Fruit fly (Drosophila melanogaster) whole organism, embryonic: ENCODE measurements around the gene CG42366.
A peak's percentile ranks its signal among the peaks of the same experiment; 100 is the strongest.

ENCODE experiments used
- Abd-B ChIP-seq: fragments of 200-800 bp; sonication (Bioruptor generic); optimal IDR thresholded peaks from 2 replicates; lab custom pipeline; 2018; ENCODE audit warnings: missing biosample characterization, mild to moderate bottlenecking, missing genetic modification characterization, moderate library complexity
- CG10321 ChIP-seq: fragments of 200-800 bp; sonication (Bioruptor generic); IDR thresholded peaks from 2 replicates; pipeline ENCODE4 v1.3.6; 2022; ENCODE audit warnings: missing biosample characterization, missing genetic modification characterization
- CG11093 ChIP-seq: fragments of 200-800 bp; sonication (Bioruptor generic); IDR thresholded peaks from 3 replicates; pipeline ENCODE4 v1.3.6; 2022; ENCODE audit warnings: missing biosample characterization, missing genetic modification characterization
- CG11456 ChIP-seq: fragments of 200-800 bp; sonication (Bioruptor generic); IDR thresholded peaks from 3 replicates; pipeline ENCODE4 v1.3.6; 2022; ENCODE audit warnings: missing biosample characterization, missing genetic modification characterization
- CG13287 ChIP-seq: fragments of 200-800 bp; sonication (Bioruptor generic); IDR thresholded peaks from 2 replicates; pipeline ENCODE4 v1.3.6; 2022; ENCODE audit warnings: missing biosample characterization, missing genetic modification characterization; ENCODE audit not compliant: partially characterized antibody
- CG13424 ChIP-seq: fragments of 200-800 bp; sonication (Bioruptor generic); optimal IDR thresholded peaks from 2 replicates; lab custom pipeline; 2019; ENCODE audit warnings: missing biosample characterization, mild to moderate bottlenecking, missing genetic modification characterization, moderate library complexity
- CG1603 ChIP-seq: fragments of 200-800 bp; sonication (Bioruptor generic); optimal IDR thresholded peaks from 2 replicates; lab custom pipeline; 2019; ENCODE audit warnings: missing biosample characterization, mild to moderate bottlenecking, missing genetic modification characterization, moderate library complexity
- CG17328 ChIP-seq: fragments of 200-800 bp; sonication (Bioruptor generic); IDR thresholded peaks from 2 replicates; pipeline ENCODE4 v1.3.6; 2022; ENCODE audit warnings: missing biosample characterization, missing genetic modification characterization
- CG17829 ChIP-seq: fragments of 200-800 bp; optimal IDR thresholded peaks from 2 replicates; lab custom pipeline; 2019; ENCODE audit warnings: missing biosample characterization, mild to moderate bottlenecking, missing genetic modification characterization, moderate library complexity
- CG18619 ChIP-seq: fragments of 200-800 bp; sonication (Bioruptor generic); optimal IDR thresholded peaks from 3 replicates; lab custom pipeline; 2017; ENCODE audit warnings: missing biosample characterization, mild to moderate bottlenecking, missing genetic modification characterization
- CG2202 ChIP-seq: fragments of 200-800 bp; sonication (Bioruptor generic); optimal IDR thresholded peaks from 2 replicates; lab custom pipeline; 2018; ENCODE audit warnings: missing biosample characterization, mild to moderate bottlenecking, missing genetic modification characterization
- CG32772 ChIP-seq: fragments of 200-800 bp; sonication (Bioruptor generic); IDR thresholded peaks from 2 replicates; pipeline ENCODE4 v1.3.6; 2022; ENCODE audit warnings: missing biosample characterization, missing genetic modification characterization
- CG3726 ChIP-seq: fragments of 200-800 bp; sonication (Bioruptor generic); IDR thresholded peaks from 3 replicates; pipeline ENCODE4, ENCODE4 v1.3.6; 2022; ENCODE audit warnings: missing biosample characterization, missing genetic modification characterization
- CG6765 ChIP-seq: fragments of 200-800 bp; sonication (Bioruptor generic); optimal IDR thresholded peaks from 3 replicates; lab custom pipeline; 2017; ENCODE audit warnings: missing biosample characterization, mild to moderate bottlenecking, missing genetic modification characterization
- CG6813 ChIP-seq: fragments of 200-800 bp; sonication (Bioruptor generic); optimal IDR thresholded peaks from 2 replicates; lab custom pipeline; 2017; ENCODE audit warnings: missing biosample characterization, missing genetic modification characterization, mild to moderate bottlenecking, moderate library complexity, missing genetic modification reagents
- CG7963 ChIP-seq: fragments of 200-800 bp; sonication (Bioruptor generic); IDR thresholded peaks from 3 replicates; pipeline ENCODE4 v1.3.6; 2022; ENCODE audit warnings: missing biosample characterization, missing genetic modification characterization; ENCODE audit not compliant: partially characterized antibody
- CG7987 ChIP-seq: fragments of 200-800 bp; sonication (Bioruptor generic); optimal IDR thresholded peaks from 2 replicates; lab custom pipeline; 2018; ENCODE audit warnings: missing biosample characterization, mild to moderate bottlenecking, missing genetic modification characterization, moderate library complexity
- CG8478 ChIP-seq: fragments of >200 bp; optimal IDR thresholded peaks from 2 replicates; lab custom pipeline; 2018
- CG9797 ChIP-seq: fragments of 200-800 bp; sonication (Bioruptor generic); optimal IDR thresholded peaks from 3 replicates; lab custom pipeline; 2018; ENCODE audit warnings: missing biosample characterization, mild to moderate bottlenecking, missing genetic modification characterization
- CHES-1-like ChIP-seq: fragments of 200-800 bp; sonication (Bioruptor generic); optimal IDR thresholded peaks from 2 replicates; lab custom pipeline; 2016; ENCODE audit warnings: missing biosample characterization, missing genetic modification characterization
- D19B ChIP-seq: fragments of 200-800 bp; sonication (Bioruptor generic); optimal IDR thresholded peaks from 2 replicates; lab custom pipeline; 2017; ENCODE audit warnings: missing biosample characterization, mild to moderate bottlenecking, missing genetic modification characterization
- Eip74EF ChIP-seq, 2 experiments: fragments of 200-800 bp in 1 of 2; fragments of >200 bp in 1 of 2; sonication (Bioruptor generic) in 1 of 2; optimal IDR thresholded peaks; 2 replicates each; lab custom pipeline; 2017 to 2019; ENCODE audit warnings: missing biosample characterization in 2 of 2, missing genetic modification characterization in 2 of 2, mild to moderate bottlenecking in 1 of 2, moderate library complexity in 1 of 2
- Elba2 ChIP-seq: fragments of 200-800 bp; sonication (Bioruptor generic); optimal IDR thresholded peaks from 3 replicates; lab custom pipeline; 2016; ENCODE audit warnings: missing biosample characterization, missing genetic modification characterization
- Lpt ChIP-seq: fragments of >200 bp; optimal IDR thresholded peaks from 2 replicates; lab custom pipeline; 2018; ENCODE audit warnings: missing biosample characterization, missing genetic modification characterization
- Max ChIP-seq: fragments of 200-800 bp; sonication (Bioruptor generic); optimal IDR thresholded peaks from 2 replicates; lab custom pipeline; 2016; ENCODE audit warnings: missing biosample characterization, mild to moderate bottlenecking, missing genetic modification characterization
- Poxn ChIP-seq: fragments of 200-800 bp; sonication (Bioruptor generic); IDR thresholded peaks from 2 replicates; pipeline ENCODE4 v1.3.6; 2022; ENCODE audit warnings: missing biosample characterization, missing genetic modification characterization
- Ptx1 ChIP-seq: fragments of 200-800 bp; sonication (Bioruptor generic); IDR thresholded peaks from 2 replicates; pipeline ENCODE4 v1.3.6; 2022; ENCODE audit warnings: missing biosample characterization, missing genetic modification characterization
- Ravus ChIP-seq: fragments of 200-800 bp; sonication (Bioruptor generic); IDR thresholded peaks from 2 replicates; pipeline ENCODE4 v1.3.6; 2022; ENCODE audit warnings: missing biosample characterization, missing genetic modification characterization
- Spps ChIP-seq: fragments of 200-800 bp; sonication (Bioruptor generic); optimal IDR thresholded peaks from 2 replicates; lab custom pipeline; 2018; ENCODE audit warnings: missing biosample characterization, mild to moderate bottlenecking, missing genetic modification characterization
- TFAM ChIP-seq: fragments of 200-800 bp; sonication (Bioruptor generic); optimal IDR thresholded peaks from 2 replicates; lab custom pipeline; 2017; ENCODE audit warnings: missing biosample characterization, missing genetic modification characterization, inconsistent platforms
- abd-A ChIP-seq: fragments of 200-800 bp; sonication (Bioruptor generic); optimal IDR thresholded peaks from 3 replicates; lab custom pipeline; 2019; ENCODE audit warnings: missing biosample characterization, mild to moderate bottlenecking, missing genetic modification characterization, moderate library complexity
- croc ChIP-seq: fragments of 200-800 bp; sonication (Bioruptor generic); conservative IDR thresholded peaks from 3 replicates; pipeline ENCODE4 v1.3.6; 2022; ENCODE audit warnings: missing biosample characterization, missing genetic modification characterization
- crp ChIP-seq, 2 experiments: fragments of 200-800 bp; sonication (Bioruptor generic); optimal IDR thresholded peaks; 2 replicates in 1 of 2; 3 replicates in 1 of 2; lab custom pipeline; 2017; ENCODE audit warnings: missing biosample characterization in 2 of 2, missing genetic modification characterization in 2 of 2, mild to moderate bottlenecking in 1 of 2, moderate library complexity in 1 of 2
- dati ChIP-seq: fragments of 200-800 bp; sonication (Bioruptor generic); IDR thresholded peaks from 2 replicates; pipeline ENCODE4 v1.3.6; 2022; ENCODE audit warnings: missing biosample characterization, missing genetic modification characterization
- dpn ChIP-seq, 2 experiments: fragments of 200-800 bp; sonication (Bioruptor generic); optimal IDR thresholded peaks; 3 replicates each; lab custom pipeline; 2016; ENCODE audit warnings: missing biosample characterization in 2 of 2, missing genetic modification characterization in 2 of 2
- gce ChIP-seq: fragments of 200-800 bp; sonication (Bioruptor generic); IDR thresholded peaks from 3 replicates; pipeline ENCODE4 v1.3.6; 2022; ENCODE audit warnings: missing biosample characterization, missing genetic modification characterization
- gcm2 ChIP-seq: fragments of 200-800 bp; sonication (Bioruptor generic); optimal IDR thresholded peaks from 2 replicates; lab custom pipeline; 2016; ENCODE audit warnings: missing biosample characterization, missing genetic modification characterization
- gro ChIP-seq: fragments of 200-800 bp; sonication (Bioruptor generic); optimal IDR thresholded peaks from 2 replicates; lab custom pipeline; 2016; ENCODE audit warnings: missing biosample characterization, missing genetic modification characterization
- hth ChIP-seq: fragments of >200 bp; optimal IDR thresholded peaks from 2 replicates; lab custom pipeline; 2017; ENCODE audit warnings: inconsistent platforms
- lilli ChIP-seq: fragments of 200-800 bp; sonication (Bioruptor generic); optimal IDR thresholded peaks from 3 replicates; lab custom pipeline; 2016; ENCODE audit warnings: missing biosample characterization, missing genetic modification characterization
- luna ChIP-seq: fragments of 200-800 bp; sonication (Bioruptor generic); optimal IDR thresholded peaks from 2 replicates; lab custom pipeline; 2016; ENCODE audit warnings: missing biosample characterization, missing genetic modification characterization
- nom ChIP-seq: fragments of 200-800 bp; sonication (Bioruptor generic); optimal IDR thresholded peaks from 2 replicates; lab custom pipeline; 2017; ENCODE audit warnings: missing biosample characterization, missing genetic modification characterization, mild to moderate bottlenecking, moderate library complexity, missing genetic modification reagents
- prd ChIP-seq, 3 experiments: fragments of >200 bp in 2 of 3; fragments of 200-800 bp in 1 of 3; sonication (Bioruptor generic) in 1 of 3; optimal IDR thresholded peaks in 2 of 3; IDR thresholded peaks in 1 of 3; 2 replicates in 2 of 3; 3 replicates in 1 of 3; pipeline versions ENCODE4 v1.3.6 to Lab custom; 2017 to 2022; ENCODE audit warnings: missing biosample characterization in 1 of 3, missing genetic modification characterization in 1 of 3
- sc ChIP-seq, 3 experiments: fragments of >200 bp in 2 of 3; fragments of 200-800 bp in 1 of 3; sonication (Bioruptor generic) in 1 of 3; optimal IDR thresholded peaks; 2 replicates in 2 of 3; 3 replicates in 1 of 3; lab custom pipeline; 2017; ENCODE audit warnings: mild to moderate bottlenecking in 1 of 3, missing biosample characterization in 1 of 3, missing genetic modification characterization in 1 of 3, missing genetic modification reagents in 1 of 3
- schlank ChIP-seq: fragments of 200-800 bp; sonication (Bioruptor generic); optimal IDR thresholded peaks from 2 replicates; lab custom pipeline; 2018; ENCODE audit warnings: missing biosample characterization, mild to moderate bottlenecking, missing genetic modification characterization
- seq ChIP-seq: fragments of 200-800 bp; sonication (Bioruptor generic); IDR thresholded peaks from 2 replicates; pipeline ENCODE4 v1.3.6; 2022; ENCODE audit warnings: missing biosample characterization, missing genetic modification characterization
- so ChIP-seq: fragments of 200-800 bp; sonication (Bioruptor generic); IDR thresholded peaks from 3 replicates; pipeline ENCODE4 v1.3.6; 2022; ENCODE audit warnings: missing biosample characterization, missing genetic modification characterization
- stc ChIP-seq: fragments of 200-800 bp; sonication (Bioruptor generic); IDR thresholded peaks from 2 replicates; pipeline ENCODE4 v1.3.6; 2022; ENCODE audit warnings: missing biosample characterization, missing genetic modification characterization
- vfl ChIP-seq: fragments of 200-800 bp; sonication (Bioruptor generic); optimal IDR thresholded peaks from 2 replicates; lab custom pipeline; 2016; ENCODE audit warnings: missing biosample characterization, missing genetic modification characterization
- wek ChIP-seq: fragments of 200-800 bp; sonication (Bioruptor generic); optimal IDR thresholded peaks from 3 replicates; lab custom pipeline; 2018; ENCODE audit warnings: missing biosample characterization, mild to moderate bottlenecking, missing genetic modification characterization, moderate library complexity
- wor ChIP-seq: fragments of 200-800 bp; sonication (Bioruptor generic); IDR thresholded peaks from 2 replicates; pipeline ENCODE4 v1.3.6; 2022; ENCODE audit warnings: missing biosample characterization, missing genetic modification characterization

Gene CG42366

dm6 chr2L:9908468-9908967 lies 16.4 kb upstream of the CG42366 start, which contains the start of gene CG13124 (continued):
- no peak for TF ChIP-seq sc (optimal IDR thresholded peaks at IDR 0.05; lab: Kevin White, UChicago)
- no peak for TF ChIP-seq sc (GFP tag; optimal IDR thresholded peaks at IDR 0.05; lab: Kevin White, UChicago)
- no peak for TF ChIP-seq Poxn (GFP tag; lab: Robert Waterston, UW)
- no peak for TF ChIP-seq CG7987
- no peak for TF ChIP-seq CG10321 (GFP tag; lab: Robert Waterston, UW)
- no peak for TF ChIP-seq abd-A (tag; lab: Kevin White, UChicago)
- TF ChIP-seq CG18619 (GFP tag; lab: Kevin White, UChicago): no peak
- TF ChIP-seq gcm2 (GFP tag; lab: Kevin White, UChicago): no peak
- peak; percentile 44 for TF ChIP-seq CG13287 (GFP tag; lab: Robert Waterston, UW)
- TF ChIP-seq Abd-B (GFP tag; lab: Kevin White, UChicago): no peak
- no peak for TF ChIP-seq gce (GFP tag; lab: Robert Waterston, UW)
- TF ChIP-seq CG2202 (tag; lab: Kevin White, UChicago): no peak
- TF ChIP-seq gro (GFP tag; lab: Kevin White, UChicago): no peak
- TF ChIP-seq dati (GFP tag; lab: Robert Waterston, UW): no peak
- no peak for TF ChIP-seq stc
- no peak; the same call in 1 of the 2 replicates for TF ChIP-seq seq (GFP tag; lab: Robert Waterston, UW)
- TF ChIP-seq Eip74EF (GFP tag; optimal IDR thresholded peaks at IDR 0.05; lab: Kevin White, UChicago): no peak
- no peak for TF ChIP-seq CG17829 (tag; lab: Kevin White, UChicago)
- TF ChIP-seq vfl (GFP tag; lab: Kevin White, UChicago): no peak
- no peak for TF ChIP-seq Ravus (GFP tag; lab: Robert Waterston, UW)
- TF ChIP-seq croc (GFP tag; lab: Robert Waterston, UW): no peak
- TF ChIP-seq CG17328 (GFP tag; lab: Robert Waterston, UW): peak; percentile 38; the same call in 1 of the 2 replicates
- TF ChIP-seq CG11093 (GFP tag; lab: Robert Waterston, UW): no peak
- no peak for TF ChIP-seq schlank (tag; lab: Kevin White, UChicago)
- no peak for TF ChIP-seq CG3726 (GFP tag; lab: Robert Waterston, UW)
- TF ChIP-seq CG32772 (GFP tag; lab: Robert Waterston, UW): no peak
- peak; percentile 54 for TF ChIP-seq CG6765 (GFP tag; lab: Kevin White, UChicago)
- no peak for TF ChIP-seq CG11456 (GFP tag; lab: Robert Waterston, UW)
- TF ChIP-seq D19B: no peak
- peak; percentile 40 for TF ChIP-seq CG13424 (tag; lab: Kevin White, UChicago)
- no peak for TF ChIP-seq CG8478 (lab: Kevin White, UChicago)
- TF ChIP-seq wor (GFP tag; lab: Robert Waterston, UW): no peak
- peak; percentile 59 for TF ChIP-seq lilli (GFP tag; lab: Kevin White, UChicago)
- peak; percentile 61 for TF ChIP-seq nom (GFP tag; lab: Kevin White, UChicago)
- TF ChIP-seq Elba2 (GFP tag; lab: Kevin White, UChicago): no peak
- TF ChIP-seq prd (optimal IDR thresholded peaks at IDR 0.05; lab: Kevin White, UChicago): no peak
- no peak for TF ChIP-seq prd (GFP tag; IDR thresholded peaks at IDR 0.05; lab: Robert Waterston, UW)
- TF ChIP-seq Ptx1 (GFP tag; lab: Robert Waterston, UW): no peak
- TF ChIP-seq hth (lab: Kevin White, UChicago): no peak
- TF ChIP-seq CG7963 (GFP tag; lab: Robert Waterston, UW): no peak
- no peak for TF ChIP-seq TFAM (GFP tag; lab: Kevin White, UChicago)
- TF ChIP-seq wek: peak; percentile 21
- TF ChIP-seq CG9797: no peak
- TF ChIP-seq luna: no peak
- no peak for TF ChIP-seq dpn (GFP tag; optimal IDR thresholded peaks at IDR 0.05; lab: Kevin White, UChicago)
- no peak for TF ChIP-seq Max
- TF ChIP-seq CHES-1-like: no peak
- no peak for TF ChIP-seq Lpt (GFP tag; lab: Kevin White, UChicago)
- TF ChIP-seq so (GFP tag; lab: Robert Waterston, UW): peak; percentile 61; the same call in 1 of the 3 replicates
- no peak for TF ChIP-seq Spps
- TF ChIP-seq CG6813 (GFP tag; lab: Kevin White, UChicago): no peak
- TF ChIP-seq crp (GFP tag; optimal IDR thresholded peaks at IDR 0.05; lab: Kevin White, UChicago): no peak
- no peak for TF ChIP-seq CG1603 (tag; lab: Kevin White, UChicago)
